Worm (Caenorhabditis elegans) whole organism, L4 larva: ENCODE data around the gene ccep-135.

ENCODE experiments used
- D1046.2 ChIP-seq: fragments of 200-800 bp; sonication (Bioruptor generic); IDR thresholded peaks from 2 replicates; pipeline ENCODE4 v1.3.6; 2022; ENCODE audit warnings: missing genetic modification characterization, missing compliant biosample characterization
- F44E2.7 ChIP-seq: fragments of 200-800 bp; sonication (Bioruptor generic); IDR thresholded peaks from 2 replicates; pipeline ENCODE4 v2.1.2; 2022; ENCODE audit warnings: missing genetic modification characterization, missing compliant biosample characterization
- F49E8.2 ChIP-seq: sonication (generic microtip); optimal IDR thresholded peaks from 2 replicates; lab custom pipeline; 2016; ENCODE audit warnings: missing compliant biosample characterization, mild to moderate bottlenecking, missing genetic modification characterization, borderline replicate concordance
- T26A8.4 ChIP-seq: fragments of 200-800 bp; sonication (Bioruptor generic); IDR thresholded peaks from 2 replicates; pipeline ENCODE4 v1.3.6; 2022; ENCODE audit warnings: missing genetic modification characterization, missing compliant biosample characterization
- Y48G9A.11 ChIP-seq: fragments of 200-800 bp; sonication (Bioruptor generic); IDR thresholded peaks from 2 replicates; pipeline ENCODE4 v1.3.6; 2022; ENCODE audit warnings: missing genetic modification reagents, missing genetic modification characterization, missing compliant biosample characterization
- Y5F2A.4 ChIP-seq: fragments of 200-800 bp; sonication (Bioruptor generic); optimal IDR thresholded peaks from 2 replicates; lab custom pipeline; 2018; ENCODE audit warnings: mild to moderate bottlenecking, missing genetic modification characterization, missing compliant biosample characterization
- Y75B8A.6 ChIP-seq: fragments of 200-800 bp; sonication (Bioruptor generic); IDR thresholded peaks from 2 replicates; pipeline ENCODE4 v1.3.6; 2022; ENCODE audit warnings: missing genetic modification reagents, missing genetic modification characterization, missing compliant biosample characterization
- aha-1 ChIP-seq: fragments of 150-350 bp; peaks from one replicate; lab custom pipeline; 2014; ENCODE audit warnings: missing biosample characterization, missing genetic modification characterization
- attf-4 ChIP-seq: sonication (generic microtip); optimal IDR thresholded peaks from 3 replicates; lab custom pipeline; 2017; ENCODE audit warnings: missing biosample characterization, missing genetic modification characterization
- ceh-20 ChIP-seq: fragments of 200-800 bp; sonication (Bioruptor generic); IDR thresholded peaks from 2 replicates; pipeline ENCODE4 v1.3.6; 2022; ENCODE audit warnings: missing genetic modification reagents, missing genetic modification characterization, missing compliant biosample characterization
- ceh-32 ChIP-seq: sonication (generic microtip); optimal IDR thresholded peaks from 2 replicates; lab custom pipeline; 2016; ENCODE audit warnings: mild to moderate bottlenecking, missing genetic modification characterization, missing compliant biosample characterization; ENCODE audit not compliant: poor library complexity
- ceh-44 ChIP-seq: fragments of 200-800 bp; sonication (Bioruptor generic); IDR thresholded peaks from 2 replicates; pipeline ENCODE4 v1.3.6; 2022; ENCODE audit warnings: missing genetic modification reagents, missing genetic modification characterization, missing compliant biosample characterization
- ceh-62 ChIP-seq: sonication (generic microtip); optimal IDR thresholded peaks from 2 replicates; lab custom pipeline; 2017; ENCODE audit warnings: missing biosample characterization, missing genetic modification characterization
- ceh-82 ChIP-seq: sonication (generic microtip); optimal IDR thresholded peaks from 2 replicates; lab custom pipeline; 2017; ENCODE audit warnings: missing biosample characterization, missing genetic modification characterization
- cey-2 ChIP-seq: sonication (generic microtip); optimal IDR thresholded peaks from 3 replicates; lab custom pipeline; 2017; ENCODE audit warnings: missing genetic modification characterization, mild to moderate bottlenecking, missing compliant biosample characterization, antibody characterized with exemption, borderline replicate concordance; ENCODE audit not compliant: insufficient read depth
- daf-16 ChIP-seq, 3 experiments: sonication (generic microtip); optimal IDR thresholded peaks; 2 replicates each; lab custom pipeline; 2016 to 2017; ENCODE audit warnings: missing genetic modification characterization in 3 of 3, missing genetic modification reagents in 3 of 3, mild to moderate bottlenecking in 2 of 3, missing compliant biosample characterization in 2 of 3, missing biosample characterization in 1 of 3, moderate library complexity in 1 of 3
- daf-19 ChIP-seq: fragments of 200-800 bp; sonication (Bioruptor generic); conservative IDR thresholded peaks from 2 replicates; pipeline ENCODE4 v1.3.6; 2022; ENCODE audit warnings: missing genetic modification characterization, missing compliant biosample characterization
- daf-8 ChIP-seq: fragments of 200-800 bp; sonication (Bioruptor generic); IDR thresholded peaks from 2 replicates; pipeline ENCODE4 v1.3.6; 2022; ENCODE audit warnings: missing genetic modification characterization, missing compliant biosample characterization
- dpl-1 ChIP-seq: fragments of 150-350 bp; optimal IDR thresholded peaks from 2 replicates; lab custom pipeline; 2014; ENCODE audit warnings: missing biosample characterization, missing genetic modification reagents, missing genetic modification characterization
- dve-1 ChIP-seq: sonication (generic microtip); optimal IDR thresholded peaks from 2 replicates; lab custom pipeline; 2017; ENCODE audit warnings: antibody characterized with exemption, mild to moderate bottlenecking, missing genetic modification characterization, missing compliant biosample characterization; ENCODE audit not compliant: insufficient read depth
- hif-1 ChIP-seq, 2 experiments: sonication (generic microtip); optimal IDR thresholded peaks; 2 replicates each; lab custom pipeline; 2016 to 2017; ENCODE audit warnings: missing compliant biosample characterization in 2 of 2, missing genetic modification characterization in 2 of 2, missing genetic modification reagents in 2 of 2, missing genotype in 2 of 2, mild to moderate bottlenecking in 1 of 2
- hlh-30 ChIP-seq: sonication (generic microtip); optimal IDR thresholded peaks from 2 replicates; lab custom pipeline; 2017; ENCODE audit warnings: antibody characterized with exemption, mild to moderate bottlenecking, missing genetic modification characterization, missing compliant biosample characterization; ENCODE audit not compliant: insufficient read depth
- lin-13 ChIP-seq: fragments of 150-350 bp; optimal IDR thresholded peaks from 2 replicates; lab custom pipeline; 2014; ENCODE audit warnings: missing biosample characterization, missing genetic modification reagents, missing genetic modification characterization
- lin-29 ChIP-seq: fragments of 200-800 bp; sonication (Bioruptor generic); IDR thresholded peaks from 2 replicates; pipeline ENCODE4 v1.3.6; 2022; ENCODE audit warnings: missing genetic modification reagents, missing genetic modification characterization, missing compliant biosample characterization
- lir-3 ChIP-seq: sonication (generic microtip); optimal IDR thresholded peaks from 2 replicates; lab custom pipeline; 2016; ENCODE audit warnings: mild to moderate bottlenecking, missing genetic modification characterization, missing compliant biosample characterization
- lsy-2 ChIP-seq, 2 experiments: fragments of 150-350 bp in 1 of 2; sonication (generic microtip) in 1 of 2; optimal IDR thresholded peaks; 2 replicates each; lab custom pipeline; 2014 to 2017; ENCODE audit warnings: missing biosample characterization in 2 of 2, missing genetic modification characterization in 2 of 2
- madf-9 ChIP-seq: fragments of 200-800 bp; sonication (Bioruptor generic); conservative IDR thresholded peaks from 2 replicates; pipeline ENCODE4 v1.3.6; 2022; ENCODE audit warnings: missing genetic modification reagents, missing genetic modification characterization, missing compliant biosample characterization
- mep-1 ChIP-seq: fragments of 150-350 bp; sonication (generic microtip); optimal IDR thresholded peaks from 3 replicates; lab custom pipeline; 2014; ENCODE audit warnings: missing biosample characterization, missing genetic modification characterization
- mxl-3 ChIP-seq: fragments of 200-800 bp; sonication (Bioruptor generic); optimal IDR thresholded peaks from 2 replicates; lab custom pipeline; 2018; ENCODE audit warnings: mild to moderate bottlenecking, missing genetic modification characterization, missing compliant biosample characterization
- nhr-102 ChIP-seq: sonication (generic microtip); optimal IDR thresholded peaks from 2 replicates; lab custom pipeline; 2016; ENCODE audit warnings: mild to moderate bottlenecking, missing genetic modification characterization, moderate library complexity, missing compliant biosample characterization
- nhr-237 ChIP-seq: sonication (generic microtip); optimal IDR thresholded peaks from 2 replicates; lab custom pipeline; 2017; ENCODE audit warnings: missing biosample characterization, missing genetic modification characterization
- nhr-28 ChIP-seq: fragments of 150-350 bp; optimal IDR thresholded peaks from 2 replicates; lab custom pipeline; 2014; ENCODE audit warnings: missing biosample characterization, missing genetic modification characterization
- nhr-41 ChIP-seq: fragments of 200-800 bp; sonication (Bioruptor generic); IDR thresholded peaks from 2 replicates; pipeline ENCODE4 v1.3.6; 2022; ENCODE audit warnings: missing genetic modification reagents, missing genetic modification characterization, missing compliant biosample characterization
- pha-4 ChIP-seq, 2 experiments: fragments of 150-350 bp in 1 of 2; fragments of 200-800 bp in 1 of 2; sonication (Bioruptor generic) in 1 of 2; IDR thresholded peaks in 1 of 2; optimal IDR thresholded peaks in 1 of 2; 2 replicates each; pipeline versions ENCODE4 v1.3.6 to Lab custom; 2014 to 2022; ENCODE audit warnings: missing genetic modification characterization in 2 of 2, missing genetic modification reagents in 2 of 2, missing biosample characterization in 1 of 2, missing compliant biosample characterization in 1 of 2
- tag-97 ChIP-seq: fragments of 200-800 bp; sonication (Bioruptor generic); IDR thresholded peaks from 2 replicates; pipeline ENCODE4 v1.3.6; 2022; ENCODE audit warnings: missing genetic modification characterization, missing compliant biosample characterization
- tra-1 ChIP-seq: fragments of 200-800 bp; sonication (Bioruptor generic); IDR thresholded peaks from 2 replicates; pipeline ENCODE4 v1.3.6; 2022; ENCODE audit warnings: missing genetic modification reagents, missing genetic modification characterization, missing compliant biosample characterization
- unc-62 ChIP-seq, 3 experiments: fragments of 150-350 bp in 1 of 3; sonication (generic microtip); optimal IDR thresholded peaks in 2 of 3; peaks in 1 of 3; 1 replicate in 1 of 3; 2 replicates in 2 of 3; lab custom pipeline; 2014 to 2017; ENCODE audit warnings: missing biosample characterization in 3 of 3, missing genetic modification characterization in 3 of 3, missing genetic modification reagents in 3 of 3, missing genotype in 1 of 3
- zfp-3 ChIP-seq: fragments of 200-800 bp; sonication (Bioruptor generic); conservative IDR thresholded peaks from 2 replicates; pipeline ENCODE4 v1.3.6; 2022; ENCODE audit warnings: missing genetic modification reagents, missing genetic modification characterization, missing compliant biosample characterization
- zip-11 ChIP-seq: fragments of 200-800 bp; sonication (Bioruptor generic); IDR thresholded peaks from 2 replicates; pipeline ENCODE4 v1.3.6; 2022; ENCODE audit warnings: missing genetic modification characterization, missing compliant biosample characterization
- ztf-7 ChIP-seq: fragments of 150-350 bp; optimal IDR thresholded peaks from 2 replicates; lab custom pipeline; 2014; ENCODE audit warnings: missing biosample characterization, missing genetic modification characterization

Gene ccep-135

ce11 chrIII:3070026-3070573 is 21.6 kb upstream of the ccep-135 start, which contains the start of gene H06I04.3 (continued):
- TF ChIP-seq hif-1 (tag; optimal IDR thresholded peaks at IDR 0.05; lab: Kevin White, UChicago), result no peak
- peak in 1 of 2 experiments; percentile 10 for TF ChIP-seq unc-62 (GFP tag; optimal IDR thresholded peaks at IDR 0.05 in 1 of 2; lab: Kevin White, UChicago)
- no peak for TF ChIP-seq unc-62 (tag; optimal IDR thresholded peaks at IDR 0.05; lab: Kevin White, UChicago)
- no peak for TF ChIP-seq nhr-41 (GFP tag; lab: Robert Waterston, UW)
- TF ChIP-seq ceh-44 (GFP tag; lab: Robert Waterston, UW), result no peak
- TF ChIP-seq mxl-3 (GFP tag; lab: Kevin White, UChicago), result no peak
- TF ChIP-seq hlh-30 (tag; lab: Kevin White, UChicago), result no peak
- TF ChIP-seq cey-2 (tag; lab: Kevin White, UChicago), result no peak
- TF ChIP-seq lir-3 (tag; lab: Kevin White, UChicago), result no peak
- TF ChIP-seq ceh-32 (tag; lab: Kevin White, UChicago), result no peak
- TF ChIP-seq dpl-1 (GFP tag; lab: Kevin White, UChicago), result peak; percentile 77
- TF ChIP-seq daf-19 (GFP tag; lab: Robert Waterston, UW), result no peak
- TF ChIP-seq nhr-102 (tag; lab: Kevin White, UChicago), result no peak
- no peak for TF ChIP-seq Y75B8A.6 (GFP tag; lab: Robert Waterston, UW)
- TF ChIP-seq ceh-20, result no peak
- TF ChIP-seq zfp-3 (GFP tag; lab: Robert Waterston, UW), result 0 out of 2 replicates have a peak, but pooled peaks have one; percentile 7
- no peak for TF ChIP-seq tag-97 (GFP tag; lab: Robert Waterston, UW)
- TF ChIP-seq aha-1, result peak; percentile 47
- TF ChIP-seq T26A8.4, result no peak
- TF ChIP-seq daf-8 (GFP tag; lab: Robert Waterston, UW), result no peak
- TF ChIP-seq F49E8.2 (tag; lab: Kevin White, UChicago), result no peak
- TF ChIP-seq attf-4 (tag; lab: Kevin White, UChicago), result no peak
- TF ChIP-seq daf-16 (GFP tag; optimal IDR thresholded peaks at IDR 0.05; lab: Kevin White, UChicago), result no peak
- TF ChIP-seq daf-16 (tag; optimal IDR thresholded peaks at IDR 0.05; lab: Kevin White, UChicago), result no peak
- no peak for TF ChIP-seq D1046.2 (GFP tag; lab: Robert Waterston, UW)
- TF ChIP-seq mep-1 (tag; lab: Kevin White, UChicago), result no peak
- no peak for TF ChIP-seq nhr-28
- TF ChIP-seq madf-9, result no peak
- TF ChIP-seq, all 104 proteins: peak for 8

ce11 chrIII:3086471-3086870 is 5.2 kb upstream of the ccep-135 start, which contains the start of gene sft-1:
Gene sft-1 (plus strand): TSS chrIII:3086671.
- no peak for TF ChIP-seq zip-11
- TF ChIP-seq Y48G9A.11 (GFP tag; lab: Robert Waterston, UW), result no peak
- no peak for TF ChIP-seq ceh-32 (tag; lab: Kevin White, UChicago)
- TF ChIP-seq mep-1 (tag; lab: Kevin White, UChicago), result no peak
- TF ChIP-seq Y5F2A.4 (GFP tag; lab: Kevin White, UChicago), result no peak
- no peak for TF ChIP-seq nhr-237 (tag; lab: Kevin White, UChicago)
- TF ChIP-seq lin-13 (GFP tag; lab: Kevin White, UChicago), result no peak
- no peak for TF ChIP-seq ceh-82
- TF ChIP-seq zfp-3 (GFP tag; lab: Robert Waterston, UW), result no peak
- TF ChIP-seq ceh-62 (tag; lab: Kevin White, UChicago), result no peak
- TF ChIP-seq ztf-7, result no peak
- no peak for TF ChIP-seq pha-4 (GFP tag; IDR thresholded peaks at IDR 0.05; lab: Robert Waterston, UW)
- no peak for TF ChIP-seq pha-4 (tag; optimal IDR thresholded peaks at IDR 0.05; lab: Kevin White, UChicago)
- TF ChIP-seq lsy-2 (tag; optimal IDR thresholded peaks at IDR 0.05; lab: Kevin White, UChicago), result no peak
- TF ChIP-seq ceh-44 (GFP tag; lab: Robert Waterston, UW), result no peak
- TF ChIP-seq lin-29, result no peak
- TF ChIP-seq tra-1 (GFP tag; lab: Robert Waterston, UW), result no peak
- TF ChIP-seq F44E2.7, result no peak
- TF ChIP-seq dve-1 (tag; lab: Kevin White, UChicago), result no peak
